Fruit fly (Drosophila melanogaster): ENCODE data around the gene Sox21b.

DNA sequence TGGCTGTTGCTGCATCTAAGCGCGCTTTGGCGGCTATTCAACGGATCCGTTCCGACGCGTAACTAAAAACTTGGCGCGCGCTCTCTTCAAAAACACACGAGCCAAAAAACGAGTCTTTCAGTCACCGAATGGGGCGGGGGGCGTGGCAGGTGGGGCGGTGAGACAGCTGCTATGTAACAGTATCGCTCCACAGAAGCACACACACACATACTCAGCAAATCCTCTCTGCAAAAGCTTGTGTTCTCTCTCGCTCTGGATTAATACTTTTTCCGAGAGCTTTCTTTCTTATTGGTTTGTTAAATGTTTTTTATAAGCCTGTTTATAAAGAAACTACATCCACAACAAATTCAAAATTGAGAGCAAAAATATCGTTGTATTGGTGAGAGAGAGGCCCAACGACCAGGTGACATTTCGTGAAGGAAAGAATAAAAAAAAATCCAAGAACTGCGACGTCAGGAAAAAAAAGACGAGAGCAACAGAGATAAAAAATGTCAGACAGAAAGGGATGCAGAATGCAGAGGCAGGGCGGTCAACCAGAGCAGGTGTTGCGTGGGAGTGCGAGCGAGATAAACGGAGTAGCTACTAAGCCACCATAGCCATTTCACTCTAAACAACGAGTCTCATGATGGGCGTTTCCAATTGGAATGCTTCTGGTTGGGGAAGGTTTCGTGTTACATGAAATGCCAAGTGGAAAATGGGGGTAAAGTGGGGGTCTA lies at the start of gene Sox21b:
- TF ChIP-seq CTCF (optimal IDR thresholded peaks at IDR 0.05), result peak; percentile 55 to 57
- TF ChIP-seq CG8478 (optimal IDR thresholded peaks at IDR 0.05), result peak; percentile 59
